Worm (Caenorhabditis elegans) whole organism, midembryonic: ENCODE results near the gene fbxb-16.

Experiments
- cog-1 ChIP-seq: sonication (generic microtip); optimal IDR thresholded peaks from 2 replicates; lab custom pipeline; 2016; ENCODE audit warnings: missing genetic modification characterization, missing compliant biosample characterization
- flt-1 ChIP-seq: fragments of 200-800 bp; sonication (Bioruptor generic); IDR thresholded peaks from 2 replicates; pipeline ENCODE4 v1.3.6; 2022; ENCODE audit warnings: missing genetic modification characterization, missing compliant biosample characterization
- klf-2 ChIP-seq: fragments of 200-800 bp; sonication (Bioruptor generic); conservative IDR thresholded peaks from 2 replicates; pipeline ENCODE4 v1.3.6; 2022; ENCODE audit warnings: missing genetic modification reagents, missing genetic modification characterization, missing compliant biosample characterization
- med-1 ChIP-seq: sonication (generic microtip); optimal IDR thresholded peaks from 2 replicates; lab custom pipeline; 2017; ENCODE audit warnings: missing genetic modification characterization, mild to moderate bottlenecking, missing compliant biosample characterization, antibody characterized with exemption, missing genetic modification reagents; ENCODE audit not compliant: insufficient read depth
- tab-1 ChIP-seq: fragments of 200-800 bp; sonication (Bioruptor generic); IDR thresholded peaks from 2 replicates; pipeline ENCODE4 v1.3.6; 2022; ENCODE audit warnings: missing genetic modification characterization, missing compliant biosample characterization
- ztf-29 ChIP-seq: fragments of 200-800 bp; sonication (Bioruptor generic); IDR thresholded peaks from 2 replicates; pipeline ENCODE4 v1.3.6; 2022; ENCODE audit warnings: missing genetic modification reagents, missing genetic modification characterization, missing compliant biosample characterization

DNA sequence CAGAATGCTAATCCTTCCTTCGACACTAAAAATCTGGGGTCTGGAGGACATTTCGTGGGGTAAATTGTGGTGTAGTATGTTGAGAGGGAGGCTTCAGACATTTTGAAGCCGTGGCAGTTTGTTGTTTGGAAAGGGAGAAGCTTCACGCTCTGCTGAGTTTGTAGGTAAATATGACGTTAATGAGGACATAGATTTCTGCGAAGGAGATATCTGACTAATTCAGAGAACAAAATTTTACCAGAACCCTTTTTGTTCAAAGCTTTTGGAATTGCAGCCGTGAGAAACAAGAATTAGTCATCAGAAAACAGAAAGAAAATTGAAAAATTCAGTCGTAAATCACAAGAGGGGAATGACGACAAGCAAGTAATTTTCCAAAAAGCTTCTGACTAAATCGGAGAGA, 11.2 kb downstream of the fbxb-16 start, which contains the start of gene srh-72:
- no peak for TF ChIP-seq cog-1 (tag; lab: Kevin White, UChicago)
- TF ChIP-seq ztf-29 (GFP tag; lab: Robert Waterston, UW): no peak
- TF ChIP-seq tab-1 (GFP tag; lab: Robert Waterston, UW): no peak
- TF ChIP-seq med-1: no peak
- TF ChIP-seq flt-1: no peak
- no peak for TF ChIP-seq klf-2 (GFP tag; lab: Robert Waterston, UW)
